Fruit fly (Drosophila melanogaster) whole organism, embryonic: ENCODE results near the gene CG32192.

Experiments
- CG10366 ChIP-seq: fragments of 200-800 bp; sonication (Bioruptor generic); IDR thresholded peaks from 2 replicates; pipeline ENCODE4 v1.3.6; 2022; ENCODE audit warnings: missing biosample characterization, missing genetic modification characterization
- CG13775 ChIP-seq: fragments of 200-800 bp; sonication (Bioruptor generic); optimal IDR thresholded peaks from 3 replicates; lab custom pipeline; 2017; ENCODE audit warnings: missing biosample characterization, mild to moderate bottlenecking, missing genetic modification characterization
- CG14667 ChIP-seq: fragments of 200-800 bp; sonication (Bioruptor generic); IDR thresholded peaks from 2 replicates; pipeline ENCODE4 v1.3.6; 2022; ENCODE audit warnings: missing biosample characterization, missing genetic modification characterization
- CG14860 ChIP-seq: fragments of 200-800 bp; sonication (Bioruptor generic); IDR thresholded peaks from 3 replicates; pipeline ENCODE4 v1.3.6; 2022; ENCODE audit warnings: missing biosample characterization, missing genetic modification characterization; ENCODE audit not compliant: partially characterized antibody
- CG15011 ChIP-seq: fragments of 200-800 bp; sonication (Bioruptor generic); optimal IDR thresholded peaks from 3 replicates; lab custom pipeline; 2018; ENCODE audit warnings: missing biosample characterization, mild to moderate bottlenecking, missing genetic modification characterization
- CG15073 ChIP-seq: fragments of 200-800 bp; sonication (Bioruptor generic); optimal IDR thresholded peaks from 2 replicates; lab custom pipeline; 2016; ENCODE audit warnings: missing biosample characterization, missing genetic modification characterization
- CG17359 ChIP-seq: fragments of 200-800 bp; sonication (Bioruptor generic); optimal IDR thresholded peaks from 3 replicates; lab custom pipeline; 2018; ENCODE audit warnings: missing biosample characterization, mild to moderate bottlenecking, missing genetic modification characterization, moderate library complexity
- CG2875 ChIP-seq: fragments of 200-800 bp; sonication (Bioruptor generic); optimal IDR thresholded peaks from 2 replicates; lab custom pipeline; 2017; ENCODE audit warnings: missing biosample characterization, mild to moderate bottlenecking, missing genetic modification characterization, missing genetic modification reagents
- CG33213 ChIP-seq: fragments of 200-800 bp; sonication (Bioruptor generic); optimal IDR thresholded peaks from 3 replicates; lab custom pipeline; 2016; ENCODE audit warnings: missing biosample characterization, missing genetic modification characterization
- CG4360 ChIP-seq: fragments of 200-800 bp; sonication (Bioruptor generic); IDR thresholded peaks from 2 replicates; pipeline ENCODE4 v1.3.6; 2022; ENCODE audit warnings: missing biosample characterization, missing genetic modification characterization
- CG7271 ChIP-seq: fragments of 200-800 bp; sonication (Bioruptor generic); optimal IDR thresholded peaks from 2 replicates; lab custom pipeline; 2018; ENCODE audit warnings: missing biosample characterization, mild to moderate bottlenecking, missing genetic modification characterization, moderate library complexity
- CG7745 ChIP-seq: fragments of 200-800 bp; sonication (Bioruptor generic); optimal IDR thresholded peaks from 2 replicates; lab custom pipeline; 2018; ENCODE audit warnings: missing biosample characterization, mild to moderate bottlenecking, missing genetic modification characterization, moderate library complexity
- CG9932 ChIP-seq: fragments of 200-800 bp; sonication (Bioruptor generic); IDR thresholded peaks from 2 replicates; pipeline ENCODE4 v1.3.6; 2022; ENCODE audit warnings: missing biosample characterization, missing genetic modification characterization
- Drgx ChIP-seq: fragments of 200-800 bp; sonication (Bioruptor generic); IDR thresholded peaks from 2 replicates; pipeline ENCODE4 v1.3.6; 2022; ENCODE audit warnings: missing biosample characterization, missing genetic modification characterization
- Mad ChIP-seq: fragments of 200-800 bp; sonication (Bioruptor generic); optimal IDR thresholded peaks from 2 replicates; lab custom pipeline; 2016; ENCODE audit warnings: missing biosample characterization, missing genetic modification characterization
- Ptx1 ChIP-seq: fragments of 200-800 bp; sonication (Bioruptor generic); IDR thresholded peaks from 2 replicates; pipeline ENCODE4 v1.3.6; 2022; ENCODE audit warnings: missing biosample characterization, missing genetic modification characterization
- TFAM ChIP-seq: fragments of 200-800 bp; sonication (Bioruptor generic); optimal IDR thresholded peaks from 2 replicates; lab custom pipeline; 2017; ENCODE audit warnings: missing biosample characterization, missing genetic modification characterization, inconsistent platforms
- az2 ChIP-seq: fragments of 200-800 bp; sonication (Bioruptor generic); optimal IDR thresholded peaks from 3 replicates; lab custom pipeline; 2016; ENCODE audit warnings: missing biosample characterization, missing genetic modification characterization
- bsh ChIP-seq, 2 experiments: fragments of 200-800 bp; sonication (Bioruptor generic); optimal IDR thresholded peaks; 2 replicates each; lab custom pipeline; 2017 to 2018; ENCODE audit warnings: mild to moderate bottlenecking in 2 of 2, missing biosample characterization in 2 of 2, missing genetic modification characterization in 2 of 2, moderate library complexity in 1 of 2
- chm ChIP-seq: fragments of 200-800 bp; sonication (Bioruptor generic); IDR thresholded peaks from 2 replicates; pipeline ENCODE4 v1.3.6; 2022; ENCODE audit warnings: missing biosample characterization, missing genetic modification characterization
- corto ChIP-seq: fragments of 200-800 bp; sonication (Bioruptor generic); optimal IDR thresholded peaks from 2 replicates; lab custom pipeline; 2016; ENCODE audit warnings: missing biosample characterization, mild to moderate bottlenecking, missing genetic modification characterization, moderate library complexity
- dan ChIP-seq: fragments of 200-800 bp; sonication (Bioruptor generic); IDR thresholded peaks from 2 replicates; pipeline ENCODE4 v1.3.6; 2022; ENCODE audit warnings: missing biosample characterization, missing genetic modification characterization
- ems ChIP-seq: fragments of 200-800 bp; sonication (Bioruptor generic); optimal IDR thresholded peaks from 3 replicates; lab custom pipeline; 2016; ENCODE audit warnings: missing biosample characterization, missing genetic modification characterization
- fru ChIP-seq: fragments of >200 bp; optimal IDR thresholded peaks from 2 replicates; lab custom pipeline; 2017
- gt ChIP-seq: fragments of 200-800 bp; sonication (Bioruptor generic); IDR thresholded peaks from 2 replicates; pipeline ENCODE4 v1.3.6; 2022; ENCODE audit warnings: missing biosample characterization, missing genetic modification characterization
- jumu ChIP-seq: fragments of 200-800 bp; sonication (Bioruptor generic); optimal IDR thresholded peaks from 3 replicates; lab custom pipeline; 2016; ENCODE audit warnings: missing biosample characterization, missing genetic modification characterization
- lbe ChIP-seq: fragments of 200-800 bp; sonication (Bioruptor generic); optimal IDR thresholded peaks from 2 replicates; lab custom pipeline; 2016; ENCODE audit warnings: missing biosample characterization, mild to moderate bottlenecking, missing genetic modification characterization
- mam ChIP-seq: fragments of 200-800 bp; sonication (Bioruptor generic); optimal IDR thresholded peaks from 3 replicates; lab custom pipeline; 2016; ENCODE audit warnings: missing biosample characterization, missing genetic modification characterization
- nau ChIP-seq: fragments of 200-800 bp; sonication (Bioruptor generic); optimal IDR thresholded peaks from 3 replicates; lab custom pipeline; 2017; ENCODE audit warnings: missing biosample characterization, mild to moderate bottlenecking, missing genetic modification characterization, missing genetic modification reagents
- nom ChIP-seq: fragments of 200-800 bp; sonication (Bioruptor generic); optimal IDR thresholded peaks from 2 replicates; lab custom pipeline; 2017; ENCODE audit warnings: missing biosample characterization, missing genetic modification characterization, mild to moderate bottlenecking, moderate library complexity, missing genetic modification reagents
- sd ChIP-seq: fragments of 200-800 bp; sonication (Bioruptor generic); optimal IDR thresholded peaks from 3 replicates; lab custom pipeline; 2018; ENCODE audit warnings: missing biosample characterization, mild to moderate bottlenecking, missing genetic modification characterization, moderate library complexity
- sens ChIP-seq: fragments of 200-800 bp; sonication (Bioruptor generic); peaks from one replicate; lab custom pipeline; 2016; ENCODE audit warnings: missing biosample characterization, missing genetic modification characterization
- vnd ChIP-seq: fragments of 200-800 bp; sonication (Bioruptor generic); IDR thresholded peaks from 3 replicates; pipeline ENCODE4 v1.3.6; 2022; ENCODE audit warnings: missing biosample characterization, missing genetic modification characterization; ENCODE audit not compliant: partially characterized antibody
- vvl ChIP-seq: fragments of 200-800 bp; sonication (Bioruptor generic); IDR thresholded peaks from 2 replicates; pipeline ENCODE4 v1.3.6; 2022; ENCODE audit warnings: missing biosample characterization, missing genetic modification characterization
- wdn ChIP-seq: fragments of 200-800 bp; sonication (Bioruptor generic); IDR thresholded peaks from 2 replicates; pipeline ENCODE4 v1.3.6; 2022; ENCODE audit warnings: missing biosample characterization, missing genetic modification characterization
- yki ChIP-seq: fragments of >200 bp; optimal IDR thresholded peaks from 3 replicates; lab custom pipeline; 2018
- zen ChIP-seq: fragments of 200-800 bp; sonication (Bioruptor generic); optimal IDR thresholded peaks from 3 replicates; lab custom pipeline; 2018; ENCODE audit warnings: missing biosample characterization, mild to moderate bottlenecking, missing genetic modification characterization, moderate library complexity
- zf30C ChIP-seq: fragments of 200-800 bp; sonication (Bioruptor generic); optimal IDR thresholded peaks from 3 replicates; lab custom pipeline; 2018; ENCODE audit warnings: missing biosample characterization, mild to moderate bottlenecking, missing genetic modification characterization

Gene CG32192

dm6 chr3L:18037459-18038092 lies 2.5 kb upstream of the CG32192 start:
- TF ChIP-seq CG2875 (GFP tag; lab: Kevin White, UChicago), result no peak
- no peak for TF ChIP-seq wdn (GFP tag; lab: Robert Waterston, UW)
- no peak for TF ChIP-seq az2
- TF ChIP-seq CG13775, result no peak
- TF ChIP-seq fru (lab: Kevin White, UChicago), result no peak
- TF ChIP-seq vvl (GFP tag; lab: Robert Waterston, UW), result no peak
- TF ChIP-seq CG15011, result no peak
- no peak for TF ChIP-seq zen (tag; lab: Kevin White, UChicago)
- no peak for TF ChIP-seq sd (tag; lab: Kevin White, UChicago)
- no peak for TF ChIP-seq sens (GFP tag; lab: Kevin White, UChicago)
- no peak for TF ChIP-seq chm (GFP tag; lab: Robert Waterston, UW)
- TF ChIP-seq lbe (GFP tag; lab: Kevin White, UChicago), result peak; percentile 15
- no peak for TF ChIP-seq nau
- no peak for TF ChIP-seq mam (GFP tag; lab: Kevin White, UChicago)
- TF ChIP-seq Ptx1, result no peak
- no peak for TF ChIP-seq Drgx (GFP tag; lab: Robert Waterston, UW)
- no peak for TF ChIP-seq CG7745 (tag; lab: Kevin White, UChicago)
- TF ChIP-seq Mad (GFP tag; lab: Kevin White, UChicago), result no peak
- TF ChIP-seq TFAM, result no peak
- no peak for TF ChIP-seq CG33213 (GFP tag; lab: Kevin White, UChicago)
- no peak for TF ChIP-seq CG17359 (tag; lab: Kevin White, UChicago)
- TF ChIP-seq bsh (GFP tag; optimal IDR thresholded peaks at IDR 0.05; lab: Kevin White, UChicago), result peak in 1 of 2 experiments; percentile 68
- TF ChIP-seq ems, result no peak
- TF ChIP-seq corto (GFP tag; lab: Kevin White, UChicago), result peak; percentile 28
- no peak for TF ChIP-seq CG9932
- no peak for TF ChIP-seq CG7271 (tag; lab: Kevin White, UChicago)
- TF ChIP-seq gt (GFP tag; lab: Robert Waterston, UW), result no peak
- TF ChIP-seq CG4360 (GFP tag; lab: Robert Waterston, UW), result 0 out of 2 replicates have a peak, but pooled peaks have one; percentile 10
- TF ChIP-seq nom, result peak; percentile 16
- TF ChIP-seq CG14860 (GFP tag; lab: Robert Waterston, UW), result no peak
- no peak for TF ChIP-seq CG14667
- no peak for TF ChIP-seq CG15073
- no peak for TF ChIP-seq dan

DNA sequence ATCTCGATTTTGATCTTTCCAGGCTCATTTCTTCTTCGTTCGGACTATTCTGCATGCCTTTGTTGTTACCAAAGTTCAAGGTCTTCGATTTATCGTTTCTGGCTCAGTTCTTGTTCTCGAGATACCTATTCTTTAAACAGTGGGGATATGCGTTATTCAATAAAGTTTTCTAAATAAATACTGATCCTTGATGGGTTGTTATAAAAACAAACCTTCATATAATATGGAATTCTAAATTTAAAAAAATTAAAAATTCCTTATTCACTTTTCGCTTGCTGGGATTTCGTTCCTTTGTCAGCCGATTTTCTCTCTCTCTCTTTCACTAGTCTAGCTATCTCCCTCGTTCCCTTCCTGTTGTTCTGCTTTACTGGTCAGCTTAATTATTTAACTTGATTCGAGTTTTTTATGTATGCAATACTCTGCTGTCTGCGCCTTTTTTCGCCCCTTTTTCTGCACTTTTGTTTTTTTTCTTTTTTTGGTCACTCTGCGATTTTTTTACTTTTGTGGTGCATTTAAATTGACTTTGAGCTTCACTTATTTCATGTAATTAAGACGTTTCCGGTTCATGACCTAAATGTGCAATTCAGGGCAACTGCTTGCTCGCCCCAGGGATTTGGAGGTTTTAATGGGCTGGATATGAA lies 1.9 kb upstream of the CG32192 start:
- peak; percentile 71 for TF ChIP-seq nom
- peak; percentile 24 for TF ChIP-seq corto (GFP tag; lab: Kevin White, UChicago)
- TF ChIP-seq CG10366, result no peak

- TF ChIP-seq vnd (GFP tag; lab: Robert Waterston, UW) (no peak), jumu (no peak), yki (lab: Kevin White, UChicago) (no peak), zf30C (no peak)
Measured at dm6 chr3L:18042433-18042832, 2.3 kb downstream of the CG32192 start, which contains the start of gene CG42393. Gene CG42393, plus strand, starts transcription at chr3L:18042733.
